Fruit fly (Drosophila melanogaster) Kc167 (cell line): ENCODE measurements around the gene CG44270.

Experiments
- Myc ChIP-seq: fragments of >200 bp; optimal IDR thresholded peaks from 2 replicates; lab custom pipeline; 2017; ENCODE audit warnings: missing external identifiers
- Sin3A ChIP-seq: fragments of >200 bp; optimal IDR thresholded peaks from 2 replicates; lab custom pipeline; 2018; ENCODE audit warnings: missing external identifiers
- h ChIP-seq: fragments of >200 bp; optimal IDR thresholded peaks from 3 replicates; lab custom pipeline; 2018; ENCODE audit warnings: missing external identifiers
- insv ChIP-seq: fragments of >200 bp; optimal IDR thresholded peaks from 3 replicates; lab custom pipeline; 2018; ENCODE audit warnings: missing external identifiers
- psq ChIP-seq: fragments of >200 bp; optimal IDR thresholded peaks from 2 replicates; lab custom pipeline; 2017; ENCODE audit warnings: missing external identifiers
- ttk ChIP-seq: sonication (Bioruptor generic); optimal IDR thresholded peaks from 2 replicates; lab custom pipeline; 2017; ENCODE audit warnings: missing external identifiers

The CG44270 gene

DNA sequence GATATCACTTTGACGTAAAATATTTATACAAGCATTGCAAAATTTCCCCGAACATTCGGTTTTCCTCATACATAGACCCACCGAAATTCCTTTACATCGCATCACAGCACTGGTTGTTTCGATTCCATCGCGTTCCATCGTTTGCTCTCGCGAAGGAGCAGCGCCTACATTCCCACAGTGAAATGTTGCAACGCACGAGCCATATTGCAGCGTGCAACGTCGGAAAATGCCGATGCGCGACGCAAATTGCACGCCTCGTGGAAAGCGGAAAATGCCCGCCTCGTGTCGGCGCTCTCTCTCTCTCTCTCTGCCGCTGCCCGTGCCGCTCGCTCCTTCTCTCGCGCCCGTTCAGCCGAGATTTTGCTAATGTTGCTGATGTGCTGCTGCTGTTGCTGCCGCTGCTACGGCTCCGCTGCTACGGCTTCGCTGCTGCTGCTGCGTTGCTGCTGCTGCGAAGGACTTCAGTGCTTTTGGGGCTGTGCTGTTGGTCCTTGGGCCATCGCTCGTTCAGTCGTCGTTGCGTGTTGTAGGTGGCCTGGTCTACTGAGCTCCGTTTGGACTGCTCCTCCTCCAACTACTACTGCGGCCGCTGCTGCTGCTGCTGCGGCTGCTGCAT, 31.0 kb downstream of the CG44270 start:
- no peak for TF ChIP-seq Sin3A (lab: Kevin White, UChicago)
- TF ChIP-seq ttk (lab: Kevin White, UChicago) = no peak
- TF ChIP-seq h (lab: Kevin White, UChicago) = no peak
- TF ChIP-seq psq (lab: Kevin White, UChicago) = no peak
- TF ChIP-seq Myc = no peak
- TF ChIP-seq insv (lab: Kevin White, UChicago) = no peak

DNA sequence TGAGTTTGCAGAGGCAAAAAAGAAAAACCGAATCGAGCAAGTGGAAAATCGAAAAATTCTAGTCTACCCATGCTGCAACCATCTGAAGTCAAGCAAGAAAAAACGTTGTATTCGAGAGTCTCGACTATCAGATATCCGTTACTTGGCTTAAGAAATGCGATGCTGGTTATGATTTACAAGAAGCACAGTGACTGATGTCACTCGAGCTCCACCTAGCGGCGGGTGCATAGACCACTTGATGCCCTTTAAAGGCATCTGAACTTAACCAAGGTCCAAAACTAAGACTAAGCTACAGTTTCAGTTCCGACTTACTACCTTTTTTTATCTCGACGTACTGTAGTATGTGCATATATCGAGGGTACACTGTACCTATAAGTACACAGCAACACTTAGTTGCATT, 45.1 kb downstream of the CG44270 start:
- no peak for TF ChIP-seq ttk (lab: Kevin White, UChicago)
- no peak for TF ChIP-seq insv (lab: Kevin White, UChicago)
- no peak for TF ChIP-seq psq (lab: Kevin White, UChicago)
- no peak for TF ChIP-seq Myc
- TF ChIP-seq h (lab: Kevin White, UChicago) = no peak
